Worm (Caenorhabditis elegans) whole organism, early embryonic: ENCODE results near the gene R102.4.

Source experiments
- B0310.2 ChIP-seq: sonication (generic microtip); optimal IDR thresholded peaks from 2 replicates; lab custom pipeline; 2016; ENCODE audit warnings: mild to moderate bottlenecking, missing genetic modification characterization, missing compliant biosample characterization
- F13C5.2 ChIP-seq: sonication (generic microtip); optimal IDR thresholded peaks from 2 replicates; lab custom pipeline; 2017; ENCODE audit warnings: mild to moderate bottlenecking, missing genetic modification characterization, inconsistent platforms, missing compliant biosample characterization
- aly-1 ChIP-seq: sonication (generic microtip); optimal IDR thresholded peaks from 2 replicates; lab custom pipeline; 2016; ENCODE audit warnings: missing genetic modification characterization, missing compliant biosample characterization
- ama-1 ChIP-seq: fragments of 150-350 bp; optimal IDR thresholded peaks from 2 replicates; lab custom pipeline; 2014
- ceh-13 ChIP-seq: fragments of 200-800 bp; sonication (Bioruptor generic); optimal IDR thresholded peaks from 2 replicates; lab custom pipeline; 2018; ENCODE audit warnings: mild to moderate bottlenecking, missing genetic modification characterization, missing compliant biosample characterization
- ceh-36 ChIP-seq: sonication (generic microtip); optimal IDR thresholded peaks from 2 replicates; lab custom pipeline; 2016; ENCODE audit warnings: missing genetic modification characterization, inconsistent platforms, missing compliant biosample characterization
- ets-7 ChIP-seq: sonication (generic microtip); optimal IDR thresholded peaks from 2 replicates; lab custom pipeline; 2016; ENCODE audit warnings: missing genotype, missing genetic modification characterization, missing compliant biosample characterization
- flt-1 ChIP-seq: fragments of 200-800 bp; sonication (Bioruptor generic); IDR thresholded peaks from 2 replicates; pipeline ENCODE4 v1.3.6; 2022; ENCODE audit warnings: missing genetic modification characterization, missing compliant biosample characterization
- hmbx-1 ChIP-seq: sonication (generic microtip); optimal IDR thresholded peaks from 2 replicates; lab custom pipeline; 2016; ENCODE audit warnings: mild to moderate bottlenecking, missing genetic modification characterization, missing compliant biosample characterization
- hmg-4 ChIP-seq: fragments of 200-800 bp; sonication (Bioruptor generic); optimal IDR thresholded peaks from 2 replicates; lab custom pipeline; 2018; ENCODE audit warnings: mild to moderate bottlenecking, missing genetic modification characterization, missing compliant biosample characterization
- hnd-1 ChIP-seq: sonication (generic microtip); optimal IDR thresholded peaks from 2 replicates; lab custom pipeline; 2016; ENCODE audit warnings: missing genetic modification characterization, missing compliant biosample characterization
- pes-1 ChIP-seq: fragments of 200-800 bp; sonication (Bioruptor generic); IDR thresholded peaks from 2 replicates; pipeline ENCODE4 v1.3.6; 2022; ENCODE audit warnings: missing genetic modification reagents, missing genetic modification characterization, missing compliant biosample characterization
- scrt-1 ChIP-seq: fragments of 200-800 bp; sonication (Bioruptor generic); IDR thresholded peaks from 2 replicates; pipeline ENCODE4 v1.3.6; 2022; ENCODE audit warnings: missing genetic modification characterization, missing compliant biosample characterization
- sea-1 ChIP-seq: fragments of 200-800 bp; sonication (Bioruptor generic); conservative IDR thresholded peaks from 2 replicates; pipeline ENCODE4 v1.3.6; 2022; ENCODE audit warnings: missing genetic modification characterization, missing compliant biosample characterization
- tbx-11 ChIP-seq: fragments of 200-800 bp; sonication (Bioruptor generic); IDR thresholded peaks from 2 replicates; pipeline ENCODE4 v1.3.6; 2022; ENCODE audit warnings: missing genetic modification characterization, missing compliant biosample characterization
- tbx-37 ChIP-seq: fragments of 200-800 bp; sonication (Bioruptor generic); conservative IDR thresholded peaks from 2 replicates; pipeline ENCODE4 v1.3.6; 2022; ENCODE audit warnings: missing genetic modification reagents, missing genetic modification characterization, missing compliant biosample characterization
- tra-4 ChIP-seq: sonication (generic microtip); optimal IDR thresholded peaks from 2 replicates; lab custom pipeline; 2017; ENCODE audit warnings: missing genetic modification characterization, missing compliant biosample characterization

R102.4 gene

ce11 chrIV:10718075-10718474, 23.0 kb upstream of the R102.4 start:
- no peak for TF ChIP-seq pes-1
- no peak for TF ChIP-seq aly-1 (tag; lab: Kevin White, UChicago)
- TF ChIP-seq F13C5.2 = no peak
- no peak for TF ChIP-seq B0310.2 (tag; lab: Kevin White, UChicago)

DNA sequence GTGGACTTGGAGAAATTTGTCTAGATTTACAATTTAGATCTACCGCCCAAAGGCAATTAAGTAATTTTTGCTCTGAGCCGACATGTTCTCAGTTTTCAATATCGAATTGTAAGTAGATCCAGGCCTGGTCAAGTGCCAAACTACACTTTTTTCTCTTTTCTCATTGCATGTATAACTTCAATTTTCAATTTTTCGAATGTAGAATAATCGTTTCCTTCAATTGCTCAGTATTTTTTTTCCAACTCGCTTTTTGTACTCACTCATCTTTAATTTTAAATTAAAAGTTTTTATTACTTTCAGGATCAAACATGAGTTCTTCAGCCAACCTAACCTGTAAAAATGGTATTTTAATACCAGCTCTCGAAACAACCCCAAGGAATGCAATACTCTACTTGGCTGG, 21.2 kb upstream of the R102.4 start, which contains the start of gene ncx-3:
Gene ncx-3, plus strand, starts transcription at position 301 of the 400 bp plus-strand sequence.
- no peak for TF ChIP-seq scrt-1 (GFP tag; lab: Robert Waterston, UW)
- no peak for TF ChIP-seq ama-1 (lab: Kevin White, UChicago)
- no peak for TF ChIP-seq B0310.2 (tag; lab: Kevin White, UChicago)
- no peak for TF ChIP-seq tbx-11 (GFP tag; lab: Robert Waterston, UW)
- TF ChIP-seq F13C5.2 = no peak
- TF ChIP-seq tra-4 (tag; lab: Kevin White, UChicago) = no peak
- TF ChIP-seq pes-1 = no peak
- TF ChIP-seq ceh-36 (tag; lab: Kevin White, UChicago) = no peak
- TF ChIP-seq flt-1 = no peak
- TF ChIP-seq hmg-4 (GFP tag; lab: Kevin White, UChicago) = no peak
- no peak for TF ChIP-seq ceh-13 (GFP tag; lab: Kevin White, UChicago)
- TF ChIP-seq aly-1 (tag; lab: Kevin White, UChicago) = no peak
- no peak for TF ChIP-seq hnd-1 (tag; lab: Kevin White, UChicago)
- TF ChIP-seq ets-7 (tag; lab: Kevin White, UChicago) = no peak
- TF ChIP-seq tbx-37 = no peak
- no peak for TF ChIP-seq sea-1 (GFP tag; lab: Robert Waterston, UW)
- TF ChIP-seq hmbx-1 (tag; lab: Kevin White, UChicago) = no peak

DNA sequence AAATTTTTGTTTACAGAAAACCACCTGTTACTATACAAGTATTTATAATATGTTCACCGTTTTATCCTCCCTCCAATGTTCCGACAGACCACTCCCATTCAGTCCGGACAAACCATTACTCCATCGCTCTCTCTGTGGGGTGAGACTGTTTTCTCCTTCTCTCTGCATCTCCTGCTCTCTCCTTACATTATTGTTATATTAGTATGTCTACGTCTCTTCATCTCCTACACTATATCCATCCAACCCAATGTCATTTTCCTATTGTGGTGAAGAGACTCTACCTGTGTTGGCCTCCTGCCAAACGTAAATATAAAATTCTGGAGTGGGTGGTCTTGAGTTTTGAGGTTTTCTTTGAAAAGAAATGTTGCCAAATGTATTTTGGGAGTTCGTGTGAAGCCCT, 19.5 kb upstream of the R102.4 start:
- no peak for TF ChIP-seq hnd-1 (tag; lab: Kevin White, UChicago)
- no peak for TF ChIP-seq scrt-1 (GFP tag; lab: Robert Waterston, UW)
- no peak for TF ChIP-seq B0310.2 (tag; lab: Kevin White, UChicago)
- TF ChIP-seq ceh-36 (tag; lab: Kevin White, UChicago) = no peak
- no peak for TF ChIP-seq tra-4 (tag; lab: Kevin White, UChicago)
- TF ChIP-seq hmbx-1 (tag; lab: Kevin White, UChicago) = no peak

DNA sequence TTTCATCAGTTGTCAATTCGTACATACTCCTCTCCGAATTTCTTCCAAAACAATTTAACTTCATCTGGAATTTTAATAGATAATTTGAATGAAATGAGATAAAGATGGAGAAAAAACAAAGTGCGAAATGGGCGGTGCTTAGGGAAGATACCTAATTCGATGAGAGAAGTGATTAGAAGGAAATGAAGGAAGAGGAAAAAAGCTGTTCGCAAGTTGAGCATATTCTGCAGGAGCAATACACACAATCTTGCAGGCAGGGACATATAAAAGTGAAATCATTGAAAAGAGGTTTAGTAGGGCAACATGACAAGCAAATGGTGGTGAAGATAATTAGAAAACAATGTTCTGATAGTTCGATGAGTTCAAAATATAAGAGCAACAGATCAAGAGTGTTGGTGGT, 16.6 kb upstream of the R102.4 start, which contains the start of gene glb-21:
Gene glb-21, minus strand, starts transcription at position 66 of the 400 bp plus-strand sequence.
- TF ChIP-seq sea-1 (GFP tag; lab: Robert Waterston, UW) = no peak
- TF ChIP-seq hmg-4 (GFP tag; lab: Kevin White, UChicago) = no peak
- TF ChIP-seq ama-1 (lab: Kevin White, UChicago) = no peak
- no peak for TF ChIP-seq aly-1 (tag; lab: Kevin White, UChicago)
- TF ChIP-seq ceh-13 (GFP tag; lab: Kevin White, UChicago) = no peak
- TF ChIP-seq tra-4 (tag; lab: Kevin White, UChicago) = no peak
- no peak for TF ChIP-seq ceh-36 (tag; lab: Kevin White, UChicago)
- no peak for TF ChIP-seq tbx-37
- TF ChIP-seq flt-1 = no peak
- no peak for TF ChIP-seq pes-1
- TF ChIP-seq hmbx-1 (tag; lab: Kevin White, UChicago) = no peak
- no peak for TF ChIP-seq B0310.2 (tag; lab: Kevin White, UChicago)
- no peak for TF ChIP-seq tbx-11 (GFP tag; lab: Robert Waterston, UW)
- TF ChIP-seq ets-7 (tag; lab: Kevin White, UChicago) = no peak
- TF ChIP-seq F13C5.2 = no peak
- TF ChIP-seq scrt-1 (GFP tag; lab: Robert Waterston, UW) = no peak
- no peak for TF ChIP-seq hnd-1 (tag; lab: Kevin White, UChicago)

DNA sequence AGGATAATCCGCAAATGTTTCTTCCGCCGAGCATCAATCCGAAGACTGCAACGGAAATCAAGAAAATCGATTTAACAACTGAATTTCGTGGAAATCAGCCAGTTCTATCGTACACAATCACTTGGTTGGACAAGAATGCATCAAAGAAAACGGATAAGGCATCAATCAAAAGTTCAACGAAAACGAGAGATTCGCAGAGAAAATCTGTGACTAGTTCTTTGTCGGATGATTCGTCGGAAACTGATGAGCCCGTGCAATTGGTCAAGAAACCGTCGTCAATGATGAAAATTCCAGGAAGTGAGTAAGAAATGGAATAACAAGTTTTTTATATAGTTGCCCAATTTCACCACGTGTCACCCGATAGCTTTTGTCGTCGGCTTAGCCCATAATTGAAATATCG, 11.0 kb upstream of the R102.4 start, which contains the start of gene R102.6:
Gene R102.6, minus strand, starts transcription at position 101 of the 400 bp plus-strand sequence.
- no peak for TF ChIP-seq ceh-13 (GFP tag; lab: Kevin White, UChicago)
- no peak for TF ChIP-seq scrt-1 (GFP tag; lab: Robert Waterston, UW)
- no peak for TF ChIP-seq tbx-37
- no peak for TF ChIP-seq tra-4 (tag; lab: Kevin White, UChicago)
- TF ChIP-seq hnd-1 (tag; lab: Kevin White, UChicago) = no peak
- no peak for TF ChIP-seq B0310.2 (tag; lab: Kevin White, UChicago)
- TF ChIP-seq F13C5.2 = no peak
- no peak for TF ChIP-seq tbx-11 (GFP tag; lab: Robert Waterston, UW)
- TF ChIP-seq hmg-4 (GFP tag; lab: Kevin White, UChicago) = no peak
- no peak for TF ChIP-seq sea-1 (GFP tag; lab: Robert Waterston, UW)
- TF ChIP-seq ama-1 (lab: Kevin White, UChicago) = no peak

ce11 chrIV:10705176-10705575, 10.1 kb upstream of the R102.4 start, which contains the start of gene R102.10:
R102.10 (plus strand) TSS chrIV:10705476.
- TF ChIP-seq ets-7 (tag; lab: Kevin White, UChicago) (no peak), hmg-4 (GFP tag; lab: Kevin White, UChicago) (no peak), hnd-1 (tag; lab: Kevin White, UChicago) (no peak), ama-1 (lab: Kevin White, UChicago) (no peak), F13C5.2 (no peak), flt-1 (no peak), tbx-11 (GFP tag; lab: Robert Waterston, UW) (no peak), tbx-37 (no peak), tra-4 (tag; lab: Kevin White, UChicago) (no peak), scrt-1 (GFP tag; lab: Robert Waterston, UW) (no peak), hmbx-1 (tag; lab: Kevin White, UChicago) (no peak), ceh-13 (GFP tag; lab: Kevin White, UChicago) (no peak), B0310.2 (tag; lab: Kevin White, UChicago) (no peak), sea-1 (GFP tag; lab: Robert Waterston, UW) (no peak), ceh-36 (tag; lab: Kevin White, UChicago) (no peak), aly-1 (tag; lab: Kevin White, UChicago) (no peak), pes-1 (no peak)

ce11 chrIV:10701866-10702458, 6.9 kb upstream of the R102.4 start:
- TF ChIP-seq pes-1 (no peak), ets-7 (tag; lab: Kevin White, UChicago) (no peak), tbx-11 (GFP tag; lab: Robert Waterston, UW) (no peak), hmg-4 (GFP tag; lab: Kevin White, UChicago) (no peak), aly-1 (tag; lab: Kevin White, UChicago) (no peak), scrt-1 (GFP tag; lab: Robert Waterston, UW) (no peak), flt-1 (no peak), ceh-36 (tag; lab: Kevin White, UChicago) (no peak), F13C5.2 (no peak), B0310.2 (tag; lab: Kevin White, UChicago) (no peak), hnd-1 (tag; lab: Kevin White, UChicago) (no peak), tra-4 (tag; lab: Kevin White, UChicago) (no peak), tbx-37 (no peak), ama-1 (lab: Kevin White, UChicago) (no peak), hmbx-1 (tag; lab: Kevin White, UChicago) (no peak), sea-1 (GFP tag; lab: Robert Waterston, UW) (no peak)
